Worm (Caenorhabditis elegans) whole organism, young adult: ENCODE results near the gene fbxb-75.

Source experiments
- B0035.1 ChIP-seq: sonication (generic microtip); optimal IDR thresholded peaks from 2 replicates; lab custom pipeline; 2016; ENCODE audit warnings: missing genetic modification characterization, mild to moderate bottlenecking, missing compliant biosample characterization, missing genotype, missing genetic modification reagents
- C06A6.2 ChIP-seq: fragments of 200-800 bp; sonication (Bioruptor generic); conservative IDR thresholded peaks from 2 replicates; pipeline ENCODE4 v1.3.6; 2022; ENCODE audit warnings: missing genetic modification characterization, missing compliant biosample characterization
- C17E4.6 ChIP-seq: fragments of 200-800 bp; sonication (Bioruptor generic); IDR thresholded peaks from 2 replicates; pipeline ENCODE4 v1.3.6; 2022; ENCODE audit warnings: missing genetic modification reagents, missing genetic modification characterization, missing compliant biosample characterization
- D2030.7 ChIP-seq: fragments of 200-800 bp; sonication (Bioruptor generic); IDR thresholded peaks from 2 replicates; pipeline ENCODE4 v1.3.6; 2022; ENCODE audit warnings: missing genetic modification reagents, missing genetic modification characterization, missing compliant biosample characterization
- F22D6.2 ChIP-seq: sonication (generic microtip); optimal IDR thresholded peaks from 2 replicates; lab custom pipeline; 2016; ENCODE audit warnings: mild to moderate bottlenecking, missing genetic modification characterization, missing compliant biosample characterization
- F23B12.7 ChIP-seq: sonication (generic microtip); optimal IDR thresholded peaks from 2 replicates; lab custom pipeline; 2017; ENCODE audit warnings: missing genetic modification characterization, mild to moderate bottlenecking, missing compliant biosample characterization, antibody characterized with exemption, moderate library complexity; ENCODE audit not compliant: insufficient read depth
- F37B4.10 ChIP-seq: fragments of 200-800 bp; sonication (Bioruptor generic); IDR thresholded peaks from 2 replicates; pipeline ENCODE4 v1.3.6; 2022; ENCODE audit warnings: missing genetic modification characterization, missing compliant biosample characterization
- F52B5.7 ChIP-seq: sonication (generic microtip); optimal IDR thresholded peaks from 2 replicates; lab custom pipeline; 2016; ENCODE audit warnings: mild to moderate bottlenecking, missing genetic modification characterization, missing compliant biosample characterization
- F55B11.4 ChIP-seq: sonication (generic microtip); optimal IDR thresholded peaks from 2 replicates; lab custom pipeline; 2016; ENCODE audit warnings: missing compliant biosample characterization, missing genetic modification characterization, borderline replicate concordance; ENCODE audit not compliant: insufficient read depth
- K11D2.4 ChIP-seq: fragments of 200-800 bp; sonication (Bioruptor generic); IDR thresholded peaks from 2 replicates; pipeline ENCODE4 v1.3.6; 2022; ENCODE audit warnings: missing genetic modification reagents, missing genetic modification characterization, missing compliant biosample characterization
- T07F8.4 ChIP-seq: sonication (generic microtip); optimal IDR thresholded peaks from 2 replicates; lab custom pipeline; 2016; ENCODE audit warnings: mild to moderate bottlenecking, missing genetic modification characterization, moderate library complexity, missing compliant biosample characterization
- aptf-3 ChIP-seq: fragments of 200-800 bp; sonication (Bioruptor generic); IDR thresholded peaks from 2 replicates; pipeline ENCODE4 v1.3.6; 2022; ENCODE audit warnings: missing genetic modification characterization, missing compliant biosample characterization
- athp-1 ChIP-seq: sonication (generic microtip); optimal IDR thresholded peaks from 2 replicates; lab custom pipeline; 2017; ENCODE audit warnings: mild to moderate bottlenecking, missing genetic modification characterization, missing compliant biosample characterization
- bed-2 ChIP-seq: fragments of 200-800 bp; sonication (Bioruptor generic); IDR thresholded peaks from 2 replicates; pipeline ENCODE4 v1.3.6; 2022; ENCODE audit warnings: missing genetic modification reagents, missing genetic modification characterization, missing compliant biosample characterization
- ccch-3 ChIP-seq: fragments of 200-800 bp; sonication (Bioruptor generic); optimal IDR thresholded peaks from 2 replicates; lab custom pipeline; 2018; ENCODE audit warnings: mild to moderate bottlenecking, missing genetic modification characterization, missing compliant biosample characterization
- ceh-58 ChIP-seq: fragments of 200-800 bp; sonication (Bioruptor generic); IDR thresholded peaks from 2 replicates; pipeline ENCODE4 v1.3.6; 2022; ENCODE audit warnings: missing genetic modification characterization, missing compliant biosample characterization
- dpff-1 ChIP-seq: sonication (generic microtip); optimal IDR thresholded peaks from 2 replicates; lab custom pipeline; 2017; ENCODE audit warnings: mild to moderate bottlenecking, missing genetic modification characterization, missing compliant biosample characterization
- efl-1 ChIP-seq: fragments of 150-350 bp; optimal IDR thresholded peaks from 2 replicates; lab custom pipeline; 2014; ENCODE audit warnings: missing biosample characterization, missing genetic modification reagents, missing genetic modification characterization
- egrh-3 ChIP-seq: fragments of 200-800 bp; sonication (Bioruptor generic); IDR thresholded peaks from 2 replicates; pipeline ENCODE4 v1.3.6; 2022; ENCODE audit warnings: missing genetic modification reagents, missing genetic modification characterization, missing compliant biosample characterization
- hlh-26 ChIP-seq: fragments of 200-800 bp; sonication (Bioruptor generic); conservative IDR thresholded peaks from 2 replicates; pipeline ENCODE4 v1.3.6; 2022; ENCODE audit warnings: missing genetic modification reagents, missing genetic modification characterization, missing compliant biosample characterization
- hmg-1.2 ChIP-seq: fragments of 200-800 bp; sonication (Bioruptor generic); IDR thresholded peaks from 2 replicates; pipeline ENCODE4 v1.3.6; 2022; ENCODE audit warnings: missing genetic modification reagents, missing genetic modification characterization, missing compliant biosample characterization
- hrde-1 ChIP-seq: sonication (generic microtip); optimal IDR thresholded peaks from 2 replicates; lab custom pipeline; 2016; ENCODE audit warnings: missing genetic modification characterization, mild to moderate bottlenecking, missing compliant biosample characterization, moderate library complexity, missing genotype, missing genetic modification reagents, borderline replicate concordance
- hsf-1 ChIP-seq: fragments of 200-800 bp; sonication (Bioruptor generic); IDR thresholded peaks from 2 replicates; pipeline ENCODE4 v1.3.6; 2022; ENCODE audit warnings: missing genetic modification reagents, missing genetic modification characterization, missing compliant biosample characterization
- lin-54 ChIP-seq: fragments of 200-800 bp; sonication (Bioruptor generic); optimal IDR thresholded peaks from 2 replicates; lab custom pipeline; 2018; ENCODE audit warnings: mild to moderate bottlenecking, missing genetic modification characterization, missing compliant biosample characterization
- madf-10 ChIP-seq: sonication (generic microtip); optimal IDR thresholded peaks from 2 replicates; lab custom pipeline; 2016; ENCODE audit warnings: mild to moderate bottlenecking, missing genetic modification characterization, missing compliant biosample characterization
- madf-6 ChIP-seq: fragments of 200-800 bp; sonication (Bioruptor generic); IDR thresholded peaks from 2 replicates; pipeline ENCODE4 v1.3.6; 2022; ENCODE audit warnings: missing genetic modification reagents, missing genetic modification characterization, missing compliant biosample characterization
- mel-28 ChIP-seq: sonication (generic microtip); optimal IDR thresholded peaks from 2 replicates; lab custom pipeline; 2016; ENCODE audit warnings: borderline replicate concordance, mild to moderate bottlenecking, missing genetic modification characterization, missing compliant biosample characterization
- nfya-2 ChIP-seq: fragments of 200-800 bp; sonication (Bioruptor generic); IDR thresholded peaks from 2 replicates; pipeline ENCODE4 v1.3.6; 2022; ENCODE audit warnings: missing genetic modification reagents, missing genetic modification characterization, missing compliant biosample characterization
- nfyb-1 ChIP-seq: fragments of 200-800 bp; sonication (Bioruptor generic); IDR thresholded peaks from 2 replicates; pipeline ENCODE4 v1.3.6; 2022; ENCODE audit warnings: missing genetic modification reagents, missing genetic modification characterization, missing compliant biosample characterization
- nhr-120 ChIP-seq: fragments of 200-800 bp; sonication (Bioruptor generic); IDR thresholded peaks from 2 replicates; pipeline ENCODE4 v1.3.6; 2022; ENCODE audit warnings: missing genetic modification characterization, missing compliant biosample characterization
- nhr-179 ChIP-seq: sonication (generic microtip); optimal IDR thresholded peaks from 2 replicates; lab custom pipeline; 2016; ENCODE audit warnings: mild to moderate bottlenecking, missing genetic modification characterization, missing compliant biosample characterization
- nhr-27 ChIP-seq: fragments of 200-800 bp; sonication (Bioruptor generic); optimal IDR thresholded peaks from 2 replicates; lab custom pipeline; 2018; ENCODE audit warnings: mild to moderate bottlenecking, missing genetic modification characterization, moderate library complexity, missing compliant biosample characterization
- nhr-80 ChIP-seq: sonication (generic microtip); optimal IDR thresholded peaks from 2 replicates; lab custom pipeline; 2016; ENCODE audit warnings: missing genetic modification characterization, missing compliant biosample characterization
- pbrm-1 ChIP-seq: fragments of 200-800 bp; sonication (Bioruptor generic); IDR thresholded peaks from 2 replicates; pipeline ENCODE4 v1.3.6; 2022; ENCODE audit warnings: missing genetic modification reagents, missing genetic modification characterization, missing compliant biosample characterization
- rec-8 ChIP-seq, 2 experiments: sonication (generic microtip); optimal IDR thresholded peaks; 2 replicates each; lab custom pipeline; 2016; ENCODE audit warnings: mild to moderate bottlenecking in 2 of 2, missing genetic modification characterization in 2 of 2, missing genetic modification reagents in 2 of 2, missing genotype in 2 of 2, missing biosample characterization in 1 of 2, missing compliant biosample characterization in 1 of 2, moderate library complexity in 1 of 2
- sdz-38 ChIP-seq: sonication (generic microtip); optimal IDR thresholded peaks from 2 replicates; lab custom pipeline; 2016; ENCODE audit warnings: missing genotype, missing genetic modification characterization, missing compliant biosample characterization
- snpc-3.4 ChIP-seq: sonication (generic microtip); optimal IDR thresholded peaks from 2 replicates; lab custom pipeline; 2017; ENCODE audit warnings: missing genetic modification characterization, mild to moderate bottlenecking, missing compliant biosample characterization, antibody characterized with exemption, moderate library complexity, missing genotype, missing genetic modification reagents
- somi-1 ChIP-seq: fragments of 200-800 bp; sonication (Bioruptor generic); optimal IDR thresholded peaks from 2 replicates; lab custom pipeline; 2018; ENCODE audit warnings: mild to moderate bottlenecking, missing genetic modification characterization, missing compliant biosample characterization
- tbx-9 ChIP-seq: sonication (generic microtip); optimal IDR thresholded peaks from 2 replicates; lab custom pipeline; 2016; ENCODE audit warnings: borderline replicate concordance, missing genetic modification characterization, inconsistent platforms, missing compliant biosample characterization
- unc-62 ChIP-seq: fragments of 150-350 bp; optimal IDR thresholded peaks from 2 replicates; lab custom pipeline; 2014; ENCODE audit warnings: missing biosample characterization, missing genetic modification reagents, missing genetic modification characterization
- zfh-2 ChIP-seq: fragments of 200-800 bp; sonication (Bioruptor generic); conservative IDR thresholded peaks from 2 replicates; pipeline ENCODE4 v1.3.6; 2022; ENCODE audit warnings: missing genetic modification reagents, missing genetic modification characterization, missing compliant biosample characterization
- ztf-22 ChIP-seq: fragments of 200-800 bp; sonication (Bioruptor generic); optimal IDR thresholded peaks from 2 replicates; lab custom pipeline; 2018; ENCODE audit warnings: mild to moderate bottlenecking, missing genetic modification characterization, moderate library complexity, missing compliant biosample characterization
- ztf-26 ChIP-seq: sonication (generic microtip); optimal IDR thresholded peaks from 2 replicates; lab custom pipeline; 2017; ENCODE audit warnings: missing genetic modification characterization, missing compliant biosample characterization

The fbxb-75 gene

ce11 chrIV:4468046-4468727 lies 27.2 kb upstream of the fbxb-75 start (continued):
- 0 out of 2 replicates have a peak, but pooled peaks have one; percentile 21 for TF ChIP-seq nfyb-1 (GFP tag; lab: Robert Waterston, UW)
- no peak for TF ChIP-seq ztf-22
- no peak for TF ChIP-seq snpc-3.4 (tag; lab: Kevin White, UChicago)
- TF ChIP-seq nfya-2 (GFP tag; lab: Robert Waterston, UW), result no peak
- TF ChIP-seq ccch-3 (GFP tag; lab: Kevin White, UChicago), result no peak
- no peak for TF ChIP-seq nhr-27 (tag; lab: Kevin White, UChicago)
- no peak for TF ChIP-seq F37B4.10
- no peak; the same call in 1 of the 2 replicates for TF ChIP-seq nhr-120 (GFP tag; lab: Robert Waterston, UW)
- peak; percentile 62 for TF ChIP-seq dpff-1 (tag; lab: Kevin White, UChicago)
- TF ChIP-seq hrde-1 (tag; lab: Kevin White, UChicago), result no peak
- TF ChIP-seq C06A6.2 (GFP tag; lab: Robert Waterston, UW), result 0 out of 2 replicates have a peak, but pooled peaks have one; percentile 21
- TF ChIP-seq athp-1, result peak; percentile 75
- TF ChIP-seq mel-28 (tag; lab: Kevin White, UChicago), result no peak
- no peak; the same call in 1 of the 2 replicates for TF ChIP-seq pbrm-1 (GFP tag; lab: Robert Waterston, UW)
- peak; percentile 34 for TF ChIP-seq efl-1 (GFP tag; lab: Kevin White, UChicago)
- peak; percentile 73 for TF ChIP-seq somi-1 (GFP tag; lab: Kevin White, UChicago)
- peak; percentile 41; the same call in 1 of the 2 replicates for TF ChIP-seq K11D2.4 (GFP tag; lab: Robert Waterston, UW)
- TF ChIP-seq tbx-9 (tag; lab: Kevin White, UChicago), result no peak
- TF ChIP-seq hlh-26, result no peak
- no peak for TF ChIP-seq unc-62 (GFP tag; lab: Kevin White, UChicago)
- TF ChIP-seq D2030.7, result peak; percentile 33; the same call in 1 of the 2 replicates
- TF ChIP-seq ceh-58 (GFP tag; lab: Robert Waterston, UW), result no peak
- peak; percentile 34 for TF ChIP-seq madf-10 (tag; lab: Kevin White, UChicago)
- TF ChIP-seq rec-8 (tag; optimal IDR thresholded peaks at IDR 0.05; lab: Kevin White, UChicago), result peak; percentile 27 to 60
- TF ChIP-seq B0035.1 (tag; lab: Kevin White, UChicago), result peak; percentile 82
- no peak for TF ChIP-seq nhr-179
- TF ChIP-seq hsf-1 (GFP tag; lab: Robert Waterston, UW), result peak; percentile 53
- no peak for TF ChIP-seq F55B11.4 (tag; lab: Kevin White, UChicago)
- TF ChIP-seq aptf-3, result no peak
- no peak for TF ChIP-seq C17E4.6 (GFP tag; lab: Robert Waterston, UW)
- TF ChIP-seq madf-6, result peak; percentile 76
- TF ChIP-seq hmg-1.2 (GFP tag; lab: Robert Waterston, UW), result peak; percentile 14; the same call in 1 of the 2 replicates
- TF ChIP-seq bed-2 (GFP tag; lab: Robert Waterston, UW), result no peak

ce11 chrIV:4465184-4465583 lies 24.2 kb upstream of the fbxb-75 start, which contains the start of gene M01H9.5:
Gene M01H9.5 (plus strand): TSS chrIV:4465484.
- TF ChIP-seq zfh-2 (no peak), ztf-26 (no peak), efl-1 (GFP tag; lab: Kevin White, UChicago) (no peak), T07F8.4 (tag; lab: Kevin White, UChicago) (no peak), lin-54 (no peak), nhr-80 (tag; lab: Kevin White, UChicago) (no peak), F52B5.7 (tag; lab: Kevin White, UChicago) (no peak), F23B12.7 (no peak), F22D6.2 (no peak), sdz-38 (tag; lab: Kevin White, UChicago) (no peak), egrh-3 (GFP tag; lab: Robert Waterston, UW) (no peak), bed-2 (GFP tag; lab: Robert Waterston, UW) (no peak)
